Worm (Caenorhabditis elegans) whole organism, L2 larva: ENCODE data around the gene golg-4.

Source experiments
- ama-1 ChIP-seq: fragments of 150-350 bp; optimal IDR thresholded peaks from 2 replicates; lab custom pipeline; 2018; ENCODE audit warnings: inconsistent platforms
- ceh-16 ChIP-seq: fragments of 150-350 bp; optimal IDR thresholded peaks from 2 replicates; lab custom pipeline; 2014; ENCODE audit warnings: missing biosample characterization, missing genetic modification characterization
- ceh-82 ChIP-seq: fragments of 150-350 bp; optimal IDR thresholded peaks from 2 replicates; lab custom pipeline; 2014; ENCODE audit warnings: missing biosample characterization, missing genetic modification characterization
- egl-27 ChIP-seq: sonication (generic microtip); optimal IDR thresholded peaks from 3 replicates; lab custom pipeline; 2017; ENCODE audit warnings: missing biosample characterization, missing genetic modification reagents, missing genetic modification characterization
- fos-1 ChIP-seq: fragments of 150-350 bp; optimal IDR thresholded peaks from 2 replicates; lab custom pipeline; 2014; ENCODE audit warnings: missing biosample characterization, missing genetic modification characterization
- mbf-1 ChIP-seq: sonication (generic microtip); optimal IDR thresholded peaks from 2 replicates; lab custom pipeline; 2017; ENCODE audit warnings: missing biosample characterization, missing genetic modification characterization
- nhr-11 ChIP-seq: fragments of 150-350 bp; optimal IDR thresholded peaks from 2 replicates; lab custom pipeline; 2014; ENCODE audit warnings: missing biosample characterization, missing genetic modification characterization
- nhr-237 ChIP-seq: fragments of 150-350 bp; optimal IDR thresholded peaks from 2 replicates; lab custom pipeline; 2014; ENCODE audit warnings: missing biosample characterization, missing genetic modification characterization
- skn-1 ChIP-seq: sonication (generic microtip); optimal IDR thresholded peaks from 2 replicates; lab custom pipeline; 2017; ENCODE audit warnings: missing biosample characterization, missing genetic modification characterization
- sma-3 ChIP-seq: sonication (generic microtip); optimal IDR thresholded peaks from 2 replicates; lab custom pipeline; 2016; ENCODE audit warnings: missing genetic modification reagents, missing genetic modification characterization, missing compliant biosample characterization
- sma-9 ChIP-seq, 2 experiments: fragments of 150-350 bp in 1 of 2; sonication (generic microtip) in 1 of 2; optimal IDR thresholded peaks; 2 replicates each; lab custom pipeline; 2014 to 2016; ENCODE audit warnings: missing genetic modification characterization in 2 of 2, mild to moderate bottlenecking in 1 of 2, missing biosample characterization in 1 of 2, missing compliant biosample characterization in 1 of 2, missing genetic modification reagents in 1 of 2, moderate library complexity in 1 of 2
- unc-39 ChIP-seq: fragments of 150-350 bp; optimal IDR thresholded peaks from 2 replicates; lab custom pipeline; 2014; ENCODE audit warnings: missing biosample characterization, missing genetic modification characterization
- unc-55 ChIP-seq: fragments of 150-350 bp; sonication (generic microtip); optimal IDR thresholded peaks from 3 replicates; lab custom pipeline; 2014; ENCODE audit warnings: missing biosample characterization, missing genetic modification reagents, missing genetic modification characterization
- ztf-11 ChIP-seq: sonication (generic microtip); optimal IDR thresholded peaks from 2 replicates; lab custom pipeline; 2017; ENCODE audit warnings: missing biosample characterization, missing genetic modification characterization

- TF ChIP-seq unc-55 (GFP tag; lab: Kevin White, UChicago) (no peak), nhr-237 (tag; lab: Kevin White, UChicago) (no peak), mbf-1 (tag; lab: Kevin White, UChicago) (no peak), ceh-82 (tag; lab: Kevin White, UChicago) (no peak), egl-27 (tag; lab: Kevin White, UChicago) (no peak), fos-1 (tag; lab: Kevin White, UChicago) (no peak), unc-39 (tag; lab: Kevin White, UChicago) (no peak), skn-1 (tag; lab: Kevin White, UChicago) (no peak), ceh-16 (no peak), ama-1 (no peak), sma-3 (GFP tag; lab: Kevin White, UChicago) (no peak), sma-9 (GFP tag; optimal IDR thresholded peaks at IDR 0.05; lab: Kevin White, UChicago) (no peak), sma-9 (tag; optimal IDR thresholded peaks at IDR 0.05; lab: Kevin White, UChicago) (no peak), ztf-11 (no peak), nhr-11 (no peak)
These were observed 23.2 kb downstream of the golg-4 start for ce11 chrIII:3428574-3428973.
